Worm (Caenorhabditis elegans): Measurements from ENCODE around the gene F49E12.12.

F49E12.12 gene

ce11 chrII:8411002-8411401 is 29.7 kb downstream of the F49E12.12 start:
- TF ChIP-seq mab-5 (tag; optimal IDR thresholded peaks at IDR 0.05) (no peak), pha-4 (tag; optimal IDR thresholded peaks at IDR 0.05) (no peak), ces-1 (GFP tag; optimal IDR thresholded peaks at IDR 0.05) (no peak), ham-2 (GFP tag; optimal IDR thresholded peaks at IDR 0.05) (no peak), zip-8 (tag; optimal IDR thresholded peaks at IDR 0.05) (peak; percentile 77), elt-1 (tag; optimal IDR thresholded peaks at IDR 0.05; ENCODE audit: borderline replicate concordance, insufficient read depth) (peak; percentile 84), nhr-76 (tag; optimal IDR thresholded peaks at IDR 0.05) (no peak), bed-3 (GFP tag; optimal IDR thresholded peaks at IDR 0.05) (no peak), elt-3 (tag; optimal IDR thresholded peaks at IDR 0.05) (no peak), cnd-1 (tag; optimal IDR thresholded peaks at IDR 0.05) (no peak), blmp-1 (tag; optimal IDR thresholded peaks at IDR 0.05) (peak; percentile 7)

DNA sequence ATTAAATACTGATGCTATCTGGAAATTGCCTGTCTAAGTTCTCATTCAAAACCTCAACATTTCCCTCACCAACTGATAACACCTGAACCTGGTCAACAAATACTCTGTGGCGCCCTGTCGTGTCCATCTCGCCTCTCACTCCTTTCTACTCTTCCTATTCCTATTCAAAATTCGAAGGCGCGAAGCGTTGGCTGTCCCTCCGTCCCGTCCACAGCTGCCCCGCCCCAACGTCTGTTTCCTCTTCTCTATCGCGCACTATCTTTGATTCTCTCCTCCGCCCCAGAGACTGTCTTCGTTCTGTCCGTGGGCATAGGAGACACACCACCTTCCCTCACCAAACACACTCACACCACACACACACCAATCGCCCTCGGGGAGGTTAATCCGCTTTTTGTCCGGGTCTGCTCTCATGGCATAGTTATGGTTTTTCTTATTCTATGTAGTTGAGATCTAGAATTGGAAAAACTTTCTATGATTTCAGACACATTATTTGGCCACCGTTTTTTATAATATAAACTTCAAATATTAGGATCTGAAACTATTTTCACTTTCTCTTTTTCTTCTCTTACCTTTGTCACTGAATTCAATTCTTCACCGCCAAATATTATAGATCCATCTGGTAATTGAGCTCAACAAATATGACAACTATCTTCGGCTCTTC is 30.9 kb downstream of the F49E12.12 start, which contains the start of gene efl-3:
Gene efl-3 (plus strand): TSS at position 611 of the 661 bp plus-strand sequence.
- peak; percentile 70 for TF ChIP-seq cnd-1 (tag; optimal IDR thresholded peaks at IDR 0.05)
- TF ChIP-seq hlh-1 (tag; optimal IDR thresholded peaks at IDR 0.05) = peak; percentile 19
- TF ChIP-seq ham-2 (GFP tag; optimal IDR thresholded peaks at IDR 0.05) = no peak
- TF ChIP-seq drap-1 (GFP tag; optimal IDR thresholded peaks at IDR 0.05) = no peak
- no peak for TF ChIP-seq lin-32 (GFP tag; optimal IDR thresholded peaks at IDR 0.05)
- TF ChIP-seq nhr-2 (tag; optimal IDR thresholded peaks at IDR 0.05) = peak; percentile 86
- peak; percentile 31 for TF ChIP-seq mep-1 (tag; optimal IDR thresholded peaks at IDR 0.05)
- no peak for TF ChIP-seq elt-3 (tag; optimal IDR thresholded peaks at IDR 0.05)
- TF ChIP-seq tbx-8 (GFP tag; optimal IDR thresholded peaks at IDR 0.05) = no peak
- TF ChIP-seq snpc-4 (tag; optimal IDR thresholded peaks at IDR 0.05) = no peak
- no peak for TF ChIP-seq ztf-11 (tag; optimal IDR thresholded peaks at IDR 0.05)
- no peak for TF ChIP-seq M03D4.4 (tag; optimal IDR thresholded peaks at IDR 0.05)
- TF ChIP-seq bed-3 (GFP tag; optimal IDR thresholded peaks at IDR 0.05) = no peak
- TF ChIP-seq zip-8 (tag; optimal IDR thresholded peaks at IDR 0.05) = no peak
- no peak for TF ChIP-seq nhr-28 (tag; optimal IDR thresholded peaks at IDR 0.05)
- no peak for TF ChIP-seq ceh-83 (GFP tag; optimal IDR thresholded peaks at IDR 0.05)
- TF ChIP-seq sptf-1 (tag; optimal IDR thresholded peaks at IDR 0.05) = peak; percentile 51
- TF ChIP-seq elt-1 (tag; optimal IDR thresholded peaks at IDR 0.05; ENCODE audit: borderline replicate concordance, insufficient read depth) = no peak
- peak; percentile 41 for TF ChIP-seq mls-2 (tag; optimal IDR thresholded peaks at IDR 0.05)
- peak; percentile 20 for TF ChIP-seq lin-13 (tag; optimal IDR thresholded peaks at IDR 0.05)
- TF ChIP-seq mab-5 (tag; optimal IDR thresholded peaks at IDR 0.05) = no peak
- TF ChIP-seq lsy-2 (tag; optimal IDR thresholded peaks at IDR 0.05) = no peak
- no peak for TF ChIP-seq nhr-76 (tag; optimal IDR thresholded peaks at IDR 0.05)
- no peak for TF ChIP-seq pha-4 (tag; optimal IDR thresholded peaks at IDR 0.05)
- TF ChIP-seq flh-1 (GFP tag; optimal IDR thresholded peaks at IDR 0.05) = no peak

- TF ChIP-seq bed-3 (GFP tag; optimal IDR thresholded peaks at IDR 0.05) (no peak), unc-120 (tag; optimal IDR thresholded peaks at IDR 0.05; ENCODE audit: poor library complexity, severe bottlenecking) (no peak), nhr-28 (tag; optimal IDR thresholded peaks at IDR 0.05) (no peak), nhr-76 (tag; optimal IDR thresholded peaks at IDR 0.05) (no peak), lin-32 (GFP tag; optimal IDR thresholded peaks at IDR 0.05) (no peak), pha-4 (tag; optimal IDR thresholded peaks at IDR 0.05) (no peak), blmp-1 (tag; optimal IDR thresholded peaks at IDR 0.05) (no peak), mab-5 (tag; optimal IDR thresholded peaks at IDR 0.05) (no peak), ztf-11 (tag; optimal IDR thresholded peaks at IDR 0.05) (no peak), drap-1 (GFP tag; optimal IDR thresholded peaks at IDR 0.05) (no peak), lsy-2 (tag; optimal IDR thresholded peaks at IDR 0.05) (no peak), ceh-83 (GFP tag; optimal IDR thresholded peaks at IDR 0.05) (no peak), elt-3 (tag; optimal IDR thresholded peaks at IDR 0.05) (no peak), snpc-4 (tag; optimal IDR thresholded peaks at IDR 0.05) (no peak), mep-1 (tag; optimal IDR thresholded peaks at IDR 0.05) (no peak)
These were observed 31.6 kb downstream of the F49E12.12 start for ce11 chrII:8412935-8413334.

ce11 chrII:8415035-8415434 is 33.7 kb downstream of the F49E12.12 start:
- TF ChIP-seq nhr-2 (tag; optimal IDR thresholded peaks at IDR 0.05) (peak; percentile 93), sem-2 (GFP tag; optimal IDR thresholded peaks at IDR 0.05) (no peak), elt-1 (tag; optimal IDR thresholded peaks at IDR 0.05; ENCODE audit: borderline replicate concordance, insufficient read depth) (peak; percentile 33), zip-8 (tag; optimal IDR thresholded peaks at IDR 0.05) (peak; percentile 97), mep-1 (tag; optimal IDR thresholded peaks at IDR 0.05) (no peak), cnd-1 (tag; optimal IDR thresholded peaks at IDR 0.05) (peak; percentile 79)
